Fruit fly (Drosophila melanogaster) whole organism, wandering third instar larva: ENCODE measurements around the gene CG11168.

Experiments
- Abd-B ChIP-seq: fragments of >200 bp; optimal IDR thresholded peaks from 2 replicates; lab custom pipeline; 2017; ENCODE audit warnings: missing biosample characterization, missing genetic modification characterization
- CG32264 ChIP-seq: fragments of 200-800 bp; sonication (Bioruptor generic); optimal IDR thresholded peaks from 2 replicates; lab custom pipeline; 2016; ENCODE audit warnings: missing biosample characterization, missing genetic modification characterization
- CG9705 ChIP-seq: fragments of 200-800 bp; sonication (Bioruptor generic); optimal IDR thresholded peaks from 2 replicates; lab custom pipeline; 2018; ENCODE audit warnings: missing biosample characterization, mild to moderate bottlenecking, missing genetic modification characterization
- CrebA ChIP-seq: fragments of 200-800 bp; sonication (Bioruptor generic); optimal IDR thresholded peaks from 2 replicates; lab custom pipeline; 2016; ENCODE audit warnings: missing biosample characterization, mild to moderate bottlenecking, missing genetic modification characterization, borderline replicate concordance
- Dfd ChIP-seq: fragments of >200 bp; optimal IDR thresholded peaks from 2 replicates; lab custom pipeline; 2017; ENCODE audit warnings: missing biosample characterization, missing genetic modification characterization
- Dif ChIP-seq: fragments of 200-275, 200-300 bp; sonication (Bioruptor generic); optimal IDR thresholded peaks from 2 replicates; lab custom pipeline; 2018; ENCODE audit warnings: missing biosample characterization, missing genetic modification characterization; ENCODE audit not compliant: partially characterized antibody
- GATAd ChIP-seq: sonication (Bioruptor generic); optimal IDR thresholded peaks from 2 replicates; lab custom pipeline; 2016; ENCODE audit warnings: missing biosample characterization, missing genetic modification characterization
- HLH106 ChIP-seq: fragments of 200-800 bp; optimal IDR thresholded peaks from 3 replicates; lab custom pipeline; 2019; ENCODE audit warnings: missing biosample characterization, mild to moderate bottlenecking, missing genetic modification characterization, moderate library complexity
- Hnf4 ChIP-seq: fragments of 200-800 bp; sonication (Bioruptor generic); optimal IDR thresholded peaks from 2 replicates; lab custom pipeline; 2016; ENCODE audit warnings: missing biosample characterization, mild to moderate bottlenecking, missing genetic modification characterization
- Hr78 ChIP-seq: fragments of >200 bp; optimal IDR thresholded peaks from 2 replicates; lab custom pipeline; 2017; ENCODE audit warnings: missing biosample characterization, missing genetic modification characterization
- Hr83 ChIP-seq: fragments of 200-300 bp; sonication (Bioruptor generic); optimal IDR thresholded peaks from 2 replicates; lab custom pipeline; 2016; ENCODE audit warnings: missing biosample characterization, mild to moderate bottlenecking, missing genetic modification characterization, moderate library complexity; ENCODE audit not compliant: poor library complexity, severe bottlenecking
- Jra ChIP-seq: sonication (Bioruptor generic); optimal IDR thresholded peaks from 2 replicates; lab custom pipeline; 2016; ENCODE audit warnings: missing biosample characterization, missing genetic modification characterization
- Mio ChIP-seq: sonication (Bioruptor generic); optimal IDR thresholded peaks from 2 replicates; lab custom pipeline; 2016; ENCODE audit warnings: missing biosample characterization, missing genetic modification characterization
- Myc ChIP-seq: fragments of >200 bp; optimal IDR thresholded peaks from 2 replicates; lab custom pipeline; 2017
- N ChIP-seq: fragments of >200 bp; optimal IDR thresholded peaks from 2 replicates; lab custom pipeline; 2018; ENCODE audit warnings: missing biosample characterization, missing external identifiers, missing genetic modification characterization
- OdsH ChIP-seq: fragments of 200-800 bp; sonication (Bioruptor generic); optimal IDR thresholded peaks from 2 replicates; lab custom pipeline; 2016; ENCODE audit warnings: missing biosample characterization, mild to moderate bottlenecking, missing genetic modification characterization
- Rel ChIP-seq, 2 experiments: fragments of 200-800 bp; sonication (Bioruptor generic) in 1 of 2; optimal IDR thresholded peaks; 2 replicates in 1 of 2; 3 replicates in 1 of 2; lab custom pipeline; 2016 to 2019; ENCODE audit warnings: mild to moderate bottlenecking in 2 of 2, missing biosample characterization in 2 of 2, missing genetic modification characterization in 2 of 2, moderate library complexity in 1 of 2
- Sp1 ChIP-seq: fragments of 200-800 bp; sonication (Bioruptor generic); optimal IDR thresholded peaks from 3 replicates; lab custom pipeline; 2019; ENCODE audit warnings: missing biosample characterization, mild to moderate bottlenecking, missing genetic modification characterization, moderate library complexity
- Vsx2 ChIP-seq: fragments of 200-300, 225-300 bp; sonication (Bioruptor generic); optimal IDR thresholded peaks from 2 replicates; lab custom pipeline; 2018; ENCODE audit warnings: missing biosample characterization, missing genetic modification characterization; ENCODE audit not compliant: partially characterized antibody
- br ChIP-seq: fragments of 200-800 bp; sonication (Bioruptor generic); optimal IDR thresholded peaks from 2 replicates; lab custom pipeline; 2016; ENCODE audit warnings: missing biosample characterization, missing genetic modification characterization
- brk ChIP-seq: fragments of 200-800 bp; sonication (Bioruptor generic); optimal IDR thresholded peaks from 2 replicates; lab custom pipeline; 2016; ENCODE audit warnings: missing biosample characterization, mild to moderate bottlenecking, missing genetic modification characterization
- dl ChIP-seq, 2 experiments: fragments of 175-275, 200-275 bp in 1 of 2; fragments of 200-275 bp in 1 of 2; sonication (Bioruptor generic); optimal IDR thresholded peaks; lab custom pipeline; 2018; ENCODE audit warnings: mild to moderate bottlenecking in 2 of 2, missing biosample characterization in 2 of 2, missing genetic modification characterization in 2 of 2, moderate library complexity in 2 of 2; ENCODE audit not compliant: partially characterized antibody in 2 of 2, insufficient read depth in 1 of 2
- dmrt93B ChIP-seq: fragments of 200-800 bp; sonication (Bioruptor generic); optimal IDR thresholded peaks from 2 replicates; lab custom pipeline; 2018; ENCODE audit warnings: missing biosample characterization, mild to moderate bottlenecking, missing genetic modification characterization
- dsf ChIP-seq: sonication (Bioruptor generic); optimal IDR thresholded peaks from 2 replicates; lab custom pipeline; 2016; ENCODE audit warnings: missing biosample characterization, missing genetic modification characterization, borderline replicate concordance
- ey ChIP-seq: fragments of 200-800 bp; sonication (Bioruptor generic); optimal IDR thresholded peaks from 2 replicates; lab custom pipeline; 2016; ENCODE audit warnings: missing biosample characterization, missing genetic modification characterization
- foxo ChIP-seq, 2 experiments: fragments of 200-800 bp; sonication (Bioruptor generic); optimal IDR thresholded peaks; 2 replicates in 1 of 2; 3 replicates in 1 of 2; lab custom pipeline; 2016 to 2017; ENCODE audit warnings: missing biosample characterization in 2 of 2, missing genetic modification characterization in 2 of 2
- fru ChIP-seq: fragments of 200-800 bp; sonication (Bioruptor generic); optimal IDR thresholded peaks from 3 replicates; lab custom pipeline; 2016; ENCODE audit warnings: missing biosample characterization, mild to moderate bottlenecking, missing genetic modification characterization
- h ChIP-seq: fragments of 200-800 bp; sonication (Bioruptor generic); optimal IDR thresholded peaks from 3 replicates; lab custom pipeline; 2016; ENCODE audit warnings: missing biosample characterization, mild to moderate bottlenecking, missing genetic modification characterization
- jim ChIP-seq: fragments of 175-275, 200-325 bp; sonication (Bioruptor generic); optimal IDR thresholded peaks from 2 replicates; lab custom pipeline; 2016; ENCODE audit warnings: missing biosample characterization, mild to moderate bottlenecking, missing genetic modification characterization
- lola ChIP-seq: fragments of >200 bp; optimal IDR thresholded peaks from 2 replicates; lab custom pipeline; 2017; ENCODE audit warnings: missing biosample characterization, missing genetic modification characterization
- pan ChIP-seq: fragments of >200 bp; optimal IDR thresholded peaks from 2 replicates; lab custom pipeline; 2017
- psq ChIP-seq: fragments of 200-800 bp; sonication (Bioruptor generic); optimal IDR thresholded peaks from 3 replicates; lab custom pipeline; 2017; ENCODE audit warnings: missing biosample characterization, mild to moderate bottlenecking, missing genetic modification characterization, moderate library complexity
- rgr ChIP-seq: fragments of 200-800 bp; sonication (Bioruptor generic); optimal IDR thresholded peaks from 3 replicates; lab custom pipeline; 2016; ENCODE audit warnings: missing biosample characterization, mild to moderate bottlenecking, missing genetic modification characterization
- sage ChIP-seq: fragments of 200-800 bp; sonication (Bioruptor generic); optimal IDR thresholded peaks from 2 replicates; lab custom pipeline; 2016; ENCODE audit warnings: missing biosample characterization, mild to moderate bottlenecking, missing genetic modification characterization
- sv ChIP-seq: fragments of 200-800 bp; sonication (Bioruptor generic); optimal IDR thresholded peaks from 3 replicates; lab custom pipeline; 2016; ENCODE audit warnings: missing biosample characterization, missing genetic modification characterization
- tai ChIP-seq: sonication (Bioruptor generic); optimal IDR thresholded peaks from 2 replicates; lab custom pipeline; 2016; ENCODE audit warnings: missing biosample characterization, missing genetic modification characterization
- usp ChIP-seq: fragments of >200 bp; optimal IDR thresholded peaks from 2 replicates; lab custom pipeline; 2017; ENCODE audit warnings: missing biosample characterization, missing genetic modification characterization
- woc ChIP-seq: sonication (Bioruptor generic); optimal IDR thresholded peaks from 2 replicates; lab custom pipeline; 2016; ENCODE audit warnings: missing biosample characterization, mild to moderate bottlenecking, missing genetic modification characterization

Gene CG11168

dm6 chr3R:24953152-24953551, 35.2 kb downstream of the CG11168 start:
- TF ChIP-seq br (GFP tag; lab: Kevin White, UChicago): no peak

- TF ChIP-seq GATAd (GFP tag; lab: Kevin White, UChicago): no peak
- peak; percentile 2 for TF ChIP-seq CG9705
- TF ChIP-seq CrebA (GFP tag; lab: Kevin White, UChicago): no peak
- TF ChIP-seq Hr78: no peak
- peak; percentile 59 for TF ChIP-seq CG32264 (GFP tag; lab: Kevin White, UChicago)
- no peak for TF ChIP-seq Hr83 (GFP tag; lab: Kevin White, UChicago)
- TF ChIP-seq sv (GFP tag; lab: Kevin White, UChicago): peak; percentile 44
- TF ChIP-seq Dfd (GFP tag; lab: Kevin White, UChicago): no peak
- no peak for TF ChIP-seq Dif (GFP tag; lab: Kevin White, UChicago)
- TF ChIP-seq pan (lab: Kevin White, UChicago): no peak
- peak; percentile 9 for TF ChIP-seq sage
- TF ChIP-seq lola (GFP tag; lab: Kevin White, UChicago): no peak
- peak; percentile 46 for TF ChIP-seq psq (GFP tag; lab: Kevin White, UChicago)
- TF ChIP-seq Hnf4 (GFP tag; lab: Kevin White, UChicago): peak; percentile 74
- peak; percentile 70 for TF ChIP-seq tai
- peak; percentile 80 for TF ChIP-seq h (GFP tag; lab: Kevin White, UChicago)
- no peak for TF ChIP-seq Mio (GFP tag; lab: Kevin White, UChicago)
- no peak for TF ChIP-seq usp
- peak; percentile 74 for TF ChIP-seq rgr (GFP tag; lab: Kevin White, UChicago)
- TF ChIP-seq dsf (GFP tag; lab: Kevin White, UChicago): no peak
- no peak for TF ChIP-seq dl (GFP tag; optimal IDR thresholded peaks at IDR 0.05; lab: Kevin White, UChicago; ENCODE audit: insufficient read depth in 1 of 2, partially characterized antibody in 2 of 2)
- TF ChIP-seq fru (GFP tag; lab: Kevin White, UChicago): peak; percentile 70
- TF ChIP-seq Rel (GFP tag; optimal IDR thresholded peaks at IDR 0.05; lab: Kevin White, UChicago): no peak
- peak; percentile 91 for TF ChIP-seq Rel (tag; optimal IDR thresholded peaks at IDR 0.05; lab: Kevin White, UChicago)
- no peak for TF ChIP-seq Myc (lab: Kevin White, UChicago)
- TF ChIP-seq Sp1 (GFP tag; lab: Kevin White, UChicago): peak; percentile 58
- peak; percentile 43 for TF ChIP-seq dmrt93B (GFP tag; lab: Kevin White, UChicago)
- peak; percentile 74 for TF ChIP-seq HLH106 (tag; lab: Kevin White, UChicago)
- TF ChIP-seq foxo (GFP tag; optimal IDR thresholded peaks at IDR 0.05; lab: Kevin White, UChicago): peak in 1 of 2 experiments; percentile 75
- TF ChIP-seq br (GFP tag; lab: Kevin White, UChicago): peak; percentile 67
- TF ChIP-seq Jra (GFP tag; lab: Kevin White, UChicago): no peak
- peak; percentile 47 for TF ChIP-seq woc (GFP tag; lab: Kevin White, UChicago)
- no peak for TF ChIP-seq jim (GFP tag; lab: Kevin White, UChicago)
- TF ChIP-seq OdsH: peak; percentile 67
- TF ChIP-seq brk (GFP tag; lab: Kevin White, UChicago): peak; percentile 16
- no peak for TF ChIP-seq Vsx2
- TF ChIP-seq ey (GFP tag; lab: Kevin White, UChicago): peak; percentile 72
- TF ChIP-seq N (GFP tag; lab: Kevin White, UChicago): no peak
- TF ChIP-seq Abd-B (GFP tag; lab: Kevin White, UChicago): no peak
Measured at dm6 chr3R:24962470-24962869, 44.6 kb downstream of the CG11168 start.

DNA sequence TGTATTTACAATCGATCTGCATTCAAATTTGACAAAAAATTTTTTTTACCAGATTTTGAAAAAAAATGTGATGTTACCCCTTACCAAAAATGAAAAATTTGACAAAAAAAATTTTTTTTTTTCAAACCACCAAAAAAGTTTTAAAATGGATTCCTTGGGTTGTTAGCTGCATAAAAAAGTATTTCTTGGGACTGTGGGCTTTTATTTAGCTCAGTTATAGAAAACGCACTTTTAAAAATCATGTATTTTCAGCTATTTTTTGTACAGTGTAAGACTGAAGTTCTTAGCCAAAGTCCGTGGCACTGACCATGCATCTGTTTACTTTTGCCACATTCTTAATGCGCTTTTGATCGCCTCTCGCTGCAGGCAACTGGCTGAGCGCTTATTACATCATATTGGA, 47.5 kb downstream of the CG11168 start:
- TF ChIP-seq lola (GFP tag; lab: Kevin White, UChicago): no peak
- no peak for TF ChIP-seq h (GFP tag; lab: Kevin White, UChicago)
